Fruit fly (Drosophila melanogaster): ENCODE measurements around the gene Cpr64Aa.
A peak's percentile ranks its signal among the peaks of the same experiment; 100 is the strongest.

Gene Cpr64Aa

DNA sequence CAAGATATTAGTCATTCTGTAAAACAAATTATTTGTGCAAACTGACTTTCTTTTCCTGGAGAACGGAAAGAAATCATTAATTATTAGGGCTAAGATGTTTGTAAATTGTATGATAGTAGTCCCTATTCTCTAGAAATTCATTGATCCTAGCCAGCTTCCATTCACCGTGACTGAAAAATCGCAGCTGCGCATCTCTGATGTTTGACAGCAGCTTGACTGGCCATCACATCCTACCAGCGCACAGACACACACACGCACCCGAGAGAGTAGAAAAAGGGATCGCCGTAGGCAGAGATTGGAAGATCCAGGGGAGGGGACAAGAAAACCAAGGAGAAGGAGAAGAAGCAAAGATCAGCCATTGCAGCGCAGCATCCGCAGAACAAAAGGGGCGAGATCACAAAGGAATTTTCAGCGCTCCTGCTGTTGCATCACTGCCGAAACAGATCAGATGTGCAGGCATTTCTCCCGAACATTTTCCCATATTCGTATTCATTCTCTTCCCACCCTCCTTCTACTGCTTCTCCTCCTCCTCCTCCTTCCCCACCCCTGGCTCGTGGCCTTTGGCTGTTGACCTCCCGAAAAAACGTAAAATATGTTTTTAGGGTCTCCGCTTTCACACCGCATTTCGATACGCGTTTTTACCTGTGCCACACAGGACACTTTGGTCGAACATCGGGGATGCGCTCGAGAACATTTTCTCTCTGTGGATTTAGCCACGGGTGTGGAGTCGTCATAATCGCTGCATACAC, 44.1 kb upstream of the Cpr64Aa start (continued):
- TF ChIP-seq CG9876 (GFP tag; optimal IDR thresholded peaks at IDR 0.05) (no peak), dm (GFP tag; optimal IDR thresholded peaks at IDR 0.05) (no peak), stc (GFP tag; IDR thresholded peaks at IDR 0.05) (no peak), twi (tag; optimal IDR thresholded peaks at IDR 0.05) (peak; percentile 23), Pdp1 (GFP tag; optimal IDR thresholded peaks at IDR 0.05) (peak in 1 of 2 experiments; percentile 29), CoRest (tag; optimal IDR thresholded peaks at IDR 0.05) (no peak), CG2889 (GFP tag; IDR thresholded peaks at IDR 0.05) (no peak), nerfin-1 (tag; optimal IDR thresholded peaks at IDR 0.05) (peak; percentile 88), dan (GFP tag; IDR thresholded peaks at IDR 0.05) (no peak), cwo (GFP tag; optimal IDR thresholded peaks at IDR 0.05) (no peak), CG18011 (GFP tag; optimal IDR thresholded peaks at IDR 0.05) (no peak), pros (GFP tag; optimal IDR thresholded peaks at IDR 0.05) (peak; percentile 95), Atf3 (GFP tag; optimal IDR thresholded peaks at IDR 0.05) (no peak), CG1529 (GFP tag; optimal IDR thresholded peaks at IDR 0.05) (no peak), CG3995 (GFP tag; optimal IDR thresholded peaks at IDR 0.05) (peak; percentile 92), CG14965 (GFP tag; optimal IDR thresholded peaks at IDR 0.05; ENCODE audit: borderline replicate concordance) (no peak), gsb-n (tag; optimal IDR thresholded peaks at IDR 0.05) (no peak), trem (tag; optimal IDR thresholded peaks at IDR 0.05) (no peak), CG17802 (tag; optimal IDR thresholded peaks at IDR 0.05) (peak; percentile 6), Hr78 (GFP tag; optimal IDR thresholded peaks at IDR 0.05) (peak in 1 of 2 experiments; percentile 65), CG11695 (GFP tag; IDR thresholded peaks at IDR 0.05) (peak; percentile 49; the same call in 1 of the 3 replicates), pb (GFP tag; optimal IDR thresholded peaks at IDR 0.05) (no peak), Gsc (GFP tag; IDR thresholded peaks at IDR 0.05) (no peak), amos (GFP tag; IDR thresholded peaks at IDR 0.05; ENCODE audit: partially characterized antibody) (no peak), rib (GFP tag; IDR thresholded peaks at IDR 0.05) (0 out of 2 replicates have a peak, but pooled peaks have one; percentile 12), D (optimal IDR thresholded peaks at IDR 0.05) (peak; percentile 98), D (GFP tag; optimal IDR thresholded peaks at IDR 0.05) (no peak), CG32532 (GFP tag; IDR thresholded peaks at IDR 0.05) (no peak)

dm6 chr3L:4252121-4252861, 43.3 kb upstream of the Cpr64Aa start:
- no peak for TF ChIP-seq CG10565 (GFP tag; optimal IDR thresholded peaks at IDR 0.05)
- TF ChIP-seq cg (GFP tag; optimal IDR thresholded peaks at IDR 0.05), result peak; percentile 65
- TF ChIP-seq CG9215 (GFP tag; IDR thresholded peaks at IDR 0.05), result no peak
- TF ChIP-seq pros (GFP tag; optimal IDR thresholded peaks at IDR 0.05), result peak; percentile 90
- no peak for TF ChIP-seq CG11504 (tag; optimal IDR thresholded peaks at IDR 0.05)
- no peak for TF ChIP-seq Taf1 (GFP tag; IDR thresholded peaks at IDR 0.05)
- TF ChIP-seq Lpt (GFP tag; optimal IDR thresholded peaks at IDR 0.05), result no peak
- TF ChIP-seq CG31441 (GFP tag; IDR thresholded peaks at IDR 0.05), result peak; percentile 48; the same call in 1 of the 2 replicates
- peak in 1 of 3 experiments; percentile 8 for TF ChIP-seq lola (GFP tag; optimal IDR thresholded peaks at IDR 0.05)
- no peak for TF ChIP-seq Gug (GFP tag; IDR thresholded peaks at IDR 0.05)
- TF ChIP-seq CG13424 (tag; optimal IDR thresholded peaks at IDR 0.05), result no peak
- TF ChIP-seq CG1024 (GFP tag; IDR thresholded peaks at IDR 0.05), result no peak
- TF ChIP-seq TFAM (GFP tag; optimal IDR thresholded peaks at IDR 0.05), result no peak
- TF ChIP-seq Xrp1 (GFP tag; IDR thresholded peaks at IDR 0.05), result no peak
- no peak for TF ChIP-seq CG7839 (tag; optimal IDR thresholded peaks at IDR 0.05)
- TF ChIP-seq jumu (GFP tag; optimal IDR thresholded peaks at IDR 0.05), result no peak
- TF ChIP-seq tio (GFP tag; optimal IDR thresholded peaks at IDR 0.05), result no peak
- no peak for TF ChIP-seq CG2129 (GFP tag; IDR thresholded peaks at IDR 0.05; ENCODE audit: partially characterized antibody)
- no peak for TF ChIP-seq Atf6 (GFP tag; IDR thresholded peaks at IDR 0.05)
- no peak for TF ChIP-seq fd102C (GFP tag; optimal IDR thresholded peaks at IDR 0.05)
- TF ChIP-seq ATbp (GFP tag; optimal IDR thresholded peaks at IDR 0.05), result no peak

Measured in whole organism, embryonic.